Worm (Caenorhabditis elegans) whole organism, L4/young adult: ENCODE results near the gene sftb-1.

Source experiments
- dao-5 ChIP-seq: sonication (generic microtip); optimal IDR thresholded peaks from 2 replicates; lab custom pipeline; 2016; ENCODE audit warnings: missing genotype, missing genetic modification characterization, moderate library complexity, missing compliant biosample characterization
- him-1 ChIP-seq: sonication (generic microtip); optimal IDR thresholded peaks from 2 replicates; lab custom pipeline; 2016; ENCODE audit warnings: missing genotype, missing genetic modification reagents, missing genetic modification characterization, missing compliant biosample characterization

DNA sequence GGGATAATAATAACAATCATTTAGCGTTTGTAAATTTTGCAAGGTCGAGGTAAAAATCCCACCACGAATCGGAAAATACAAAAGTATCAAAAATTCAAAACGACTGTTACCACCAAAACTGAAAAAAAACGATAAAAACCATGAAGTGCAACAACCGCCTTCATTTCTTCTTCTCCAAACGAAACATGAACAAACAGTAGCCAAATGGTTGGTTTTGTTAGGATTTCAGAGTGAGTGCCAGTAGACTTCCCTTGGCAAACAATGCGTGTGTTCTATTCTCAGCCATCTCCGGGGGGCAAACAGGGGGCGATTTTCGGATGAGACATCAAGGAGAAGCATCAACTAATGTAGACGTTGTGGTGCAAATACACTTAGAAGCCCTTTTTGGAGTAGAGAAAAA is 44.3 kb downstream of the sftb-1 start:
- no peak for TF ChIP-seq him-1 (tag; lab: Kevin White, UChicago)
- TF ChIP-seq dao-5 (tag; lab: Kevin White, UChicago) = no peak
